Worm (Caenorhabditis elegans) whole organism, young adult: Measurements from ENCODE around the gene F14D2.19.

Experiments used
- B0019.2 ChIP-seq: fragments of 200-800 bp; sonication (Bioruptor generic); conservative IDR thresholded peaks from 2 replicates; pipeline ENCODE4 v1.3.6; 2022; ENCODE audit warnings: missing genetic modification reagents, missing genetic modification characterization, missing compliant biosample characterization
- B0261.1 ChIP-seq: sonication (generic microtip); optimal IDR thresholded peaks from 2 replicates; lab custom pipeline; 2016; ENCODE audit warnings: mild to moderate bottlenecking, missing genetic modification characterization, moderate library complexity, missing compliant biosample characterization
- C06A6.2 ChIP-seq: fragments of 200-800 bp; sonication (Bioruptor generic); conservative IDR thresholded peaks from 2 replicates; pipeline ENCODE4 v1.3.6; 2022; ENCODE audit warnings: missing genetic modification characterization, missing compliant biosample characterization
- F33H1.4 ChIP-seq: fragments of 200-800 bp; sonication (Bioruptor generic); IDR thresholded peaks from 2 replicates; pipeline ENCODE4 v1.3.6; 2022; ENCODE audit warnings: missing genetic modification reagents, missing genetic modification characterization, missing compliant biosample characterization
- F37B4.10 ChIP-seq: fragments of 200-800 bp; sonication (Bioruptor generic); IDR thresholded peaks from 2 replicates; pipeline ENCODE4 v1.3.6; 2022; ENCODE audit warnings: missing genetic modification characterization, missing compliant biosample characterization
- F39B2.1 ChIP-seq: fragments of 200-800 bp; sonication (Bioruptor generic); IDR thresholded peaks from 2 replicates; pipeline ENCODE4 v1.3.6; 2022; ENCODE audit warnings: missing genetic modification reagents, missing genetic modification characterization, missing compliant biosample characterization
- K11D2.4 ChIP-seq: fragments of 200-800 bp; sonication (Bioruptor generic); IDR thresholded peaks from 2 replicates; pipeline ENCODE4 v1.3.6; 2022; ENCODE audit warnings: missing genetic modification reagents, missing genetic modification characterization, missing compliant biosample characterization
- T07F8.4 ChIP-seq: sonication (generic microtip); optimal IDR thresholded peaks from 2 replicates; lab custom pipeline; 2016; ENCODE audit warnings: mild to moderate bottlenecking, missing genetic modification characterization, moderate library complexity, missing compliant biosample characterization
- Y53G8AR.9 ChIP-seq: fragments of 200-800 bp; sonication (Bioruptor generic); conservative IDR thresholded peaks from 2 replicates; pipeline ENCODE4 v1.3.6; 2022; ENCODE audit warnings: missing genetic modification reagents, missing genetic modification characterization, missing compliant biosample characterization
- Y95B8A.8 ChIP-seq: fragments of 200-800 bp; sonication (Bioruptor generic); IDR thresholded peaks from 2 replicates; pipeline ENCODE4 v1.3.6; 2022; ENCODE audit warnings: missing genetic modification reagents, missing genetic modification characterization, missing compliant biosample characterization
- aptf-2 ChIP-seq: fragments of 200-800 bp; sonication (Bioruptor generic); conservative IDR thresholded peaks from 2 replicates; pipeline ENCODE4 v1.3.6; 2022; ENCODE audit warnings: missing genetic modification reagents, missing genetic modification characterization, missing compliant biosample characterization
- atf-7 ChIP-seq: sonication (generic microtip); optimal IDR thresholded peaks from 2 replicates; lab custom pipeline; 2017; ENCODE audit warnings: mild to moderate bottlenecking, missing genetic modification characterization, missing compliant biosample characterization
- athp-1 ChIP-seq: sonication (generic microtip); optimal IDR thresholded peaks from 2 replicates; lab custom pipeline; 2017; ENCODE audit warnings: mild to moderate bottlenecking, missing genetic modification characterization, missing compliant biosample characterization
- attf-3 ChIP-seq: fragments of 200-800 bp; sonication (Bioruptor generic); conservative IDR thresholded peaks from 2 replicates; pipeline ENCODE4 v1.3.6; 2022; ENCODE audit warnings: missing genetic modification reagents, missing genetic modification characterization, missing compliant biosample characterization
- bed-1 ChIP-seq: fragments of 200-800 bp; sonication (Bioruptor generic); IDR thresholded peaks from 2 replicates; pipeline ENCODE4 v1.3.6; 2022; ENCODE audit warnings: missing genetic modification reagents, missing genetic modification characterization, missing compliant biosample characterization
- die-1 ChIP-seq: sonication (generic microtip); optimal IDR thresholded peaks from 2 replicates; lab custom pipeline; 2016; ENCODE audit warnings: missing genotype, mild to moderate bottlenecking, missing genetic modification characterization, missing compliant biosample characterization
- dox-1 ChIP-seq: fragments of 200-800 bp; sonication (Bioruptor generic); IDR thresholded peaks from 2 replicates; pipeline ENCODE4 v1.3.6; 2022; ENCODE audit warnings: missing genetic modification reagents, missing genetic modification characterization, missing compliant biosample characterization
- dpl-1 ChIP-seq: fragments of 150-350 bp; optimal IDR thresholded peaks from 2 replicates; lab custom pipeline; 2014; ENCODE audit warnings: missing biosample characterization, missing genetic modification reagents, missing genetic modification characterization
- efl-1 ChIP-seq: fragments of 150-350 bp; optimal IDR thresholded peaks from 2 replicates; lab custom pipeline; 2014; ENCODE audit warnings: missing biosample characterization, missing genetic modification reagents, missing genetic modification characterization
- egl-18 ChIP-seq: fragments of 200-800 bp; sonication (Bioruptor generic); IDR thresholded peaks from 2 replicates; pipeline ENCODE4 v1.3.6; 2022; ENCODE audit warnings: missing genetic modification reagents, missing genetic modification characterization, missing compliant biosample characterization
- ets-4 ChIP-seq: fragments of 200-800 bp; sonication (Bioruptor generic); optimal IDR thresholded peaks from 2 replicates; lab custom pipeline; 2018; ENCODE audit warnings: mild to moderate bottlenecking, missing genetic modification characterization, missing compliant biosample characterization
- fkh-3 ChIP-seq: sonication (generic microtip); optimal IDR thresholded peaks from 2 replicates; lab custom pipeline; 2016; ENCODE audit warnings: mild to moderate bottlenecking, missing genetic modification characterization, missing compliant biosample characterization
- him-1 ChIP-seq: sonication (generic microtip); optimal IDR thresholded peaks from 2 replicates; lab custom pipeline; 2016; ENCODE audit warnings: missing genotype, missing genetic modification reagents, missing genetic modification characterization, missing compliant biosample characterization
- lin-35 ChIP-seq, 3 experiments: fragments of 150-350 bp in 2 of 3; sonication (generic microtip) in 1 of 3; optimal IDR thresholded peaks; 2 replicates each; lab custom pipeline; 2014 to 2018; ENCODE audit warnings: missing biosample characterization in 3 of 3, missing genetic modification characterization in 3 of 3, missing genetic modification reagents in 3 of 3
- lin-54 ChIP-seq: fragments of 200-800 bp; sonication (Bioruptor generic); optimal IDR thresholded peaks from 2 replicates; lab custom pipeline; 2018; ENCODE audit warnings: mild to moderate bottlenecking, missing genetic modification characterization, missing compliant biosample characterization
- lir-1 ChIP-seq: fragments of 200-800 bp; sonication (Bioruptor generic); conservative IDR thresholded peaks from 2 replicates; pipeline ENCODE4 v1.3.6; 2022; ENCODE audit warnings: missing genetic modification reagents, missing genetic modification characterization, missing compliant biosample characterization
- lsy-27 ChIP-seq: sonication (generic microtip); optimal IDR thresholded peaks from 2 replicates; lab custom pipeline; 2017; ENCODE audit warnings: missing genetic modification characterization, mild to moderate bottlenecking, missing compliant biosample characterization, antibody characterized with exemption, missing genotype, borderline replicate concordance; ENCODE audit not compliant: insufficient read depth
- madf-6 ChIP-seq: fragments of 200-800 bp; sonication (Bioruptor generic); IDR thresholded peaks from 2 replicates; pipeline ENCODE4 v1.3.6; 2022; ENCODE audit warnings: missing genetic modification reagents, missing genetic modification characterization, missing compliant biosample characterization
- madf-8 ChIP-seq: fragments of 200-800 bp; sonication (Bioruptor generic); conservative IDR thresholded peaks from 2 replicates; pipeline ENCODE4 v1.3.6; 2022; ENCODE audit warnings: missing genetic modification reagents, missing genetic modification characterization, missing compliant biosample characterization
- mcd-1 ChIP-seq: fragments of 200-800 bp; sonication (Bioruptor generic); IDR thresholded peaks from 2 replicates; pipeline ENCODE4 v1.3.6; 2022; ENCODE audit warnings: missing genetic modification reagents, missing genetic modification characterization, missing compliant biosample characterization
- pha-4 ChIP-seq: fragments of 150-350 bp; sonication (generic microtip); optimal IDR thresholded peaks from 2 replicates; lab custom pipeline; 2014; ENCODE audit warnings: missing biosample characterization, missing genetic modification reagents, missing genetic modification characterization
- rcor-1 ChIP-seq: fragments of 200-800 bp; sonication (Bioruptor generic); IDR thresholded peaks from 2 replicates; pipeline ENCODE4 v1.3.6; 2022; ENCODE audit warnings: missing genetic modification reagents, missing genetic modification characterization, missing compliant biosample characterization
- rpc-1 ChIP-seq, 2 experiments: fragments of 150-350 bp in 1 of 2; sonication (generic microtip) in 1 of 2; optimal IDR thresholded peaks; 2 replicates each; lab custom pipeline; 2014 to 2018; ENCODE audit warnings: missing biosample characterization in 1 of 2, missing genetic modification characterization in 1 of 2, missing genetic modification reagents in 1 of 2, missing genotype in 1 of 2
- snpc-1.1 ChIP-seq: sonication (generic microtip); optimal IDR thresholded peaks from 2 replicates; lab custom pipeline; 2017; ENCODE audit warnings: missing genetic modification characterization, mild to moderate bottlenecking, missing compliant biosample characterization, antibody characterized with exemption, moderate library complexity, missing genotype, missing genetic modification reagents; ENCODE audit not compliant: insufficient read depth
- snpc-1.3 ChIP-seq: sonication (generic microtip); optimal IDR thresholded peaks from 2 replicates; lab custom pipeline; 2017; ENCODE audit warnings: missing genetic modification characterization, mild to moderate bottlenecking, missing compliant biosample characterization, antibody characterized with exemption, moderate library complexity, missing genotype, missing genetic modification reagents; ENCODE audit not compliant: insufficient read depth
- snpc-3.4 ChIP-seq: sonication (generic microtip); optimal IDR thresholded peaks from 2 replicates; lab custom pipeline; 2017; ENCODE audit warnings: missing genetic modification characterization, mild to moderate bottlenecking, missing compliant biosample characterization, antibody characterized with exemption, moderate library complexity, missing genotype, missing genetic modification reagents
- sptf-2 ChIP-seq: fragments of 200-800 bp; sonication (Bioruptor generic); optimal IDR thresholded peaks from 2 replicates; lab custom pipeline; 2018; ENCODE audit warnings: mild to moderate bottlenecking, missing genetic modification characterization, missing compliant biosample characterization
- tbp1 ChIP-seq: fragments of 200-800 bp; sonication (Bioruptor generic); optimal IDR thresholded peaks from 2 replicates; lab custom pipeline; 2018; ENCODE audit warnings: mild to moderate bottlenecking, missing genetic modification characterization, missing compliant biosample characterization
- zfh-2 ChIP-seq: fragments of 200-800 bp; sonication (Bioruptor generic); conservative IDR thresholded peaks from 2 replicates; pipeline ENCODE4 v1.3.6; 2022; ENCODE audit warnings: missing genetic modification reagents, missing genetic modification characterization, missing compliant biosample characterization
- ztf-25 ChIP-seq: fragments of 200-800 bp; sonication (Bioruptor generic); IDR thresholded peaks from 2 replicates; pipeline ENCODE4 v1.3.6; 2022; ENCODE audit warnings: missing genetic modification reagents, missing genetic modification characterization, missing compliant biosample characterization
- ztf-28 ChIP-seq: fragments of 200-800 bp; sonication (Bioruptor generic); IDR thresholded peaks from 2 replicates; pipeline ENCODE4 v1.3.6; 2022; ENCODE audit warnings: missing genetic modification reagents, missing genetic modification characterization, missing compliant biosample characterization
- ztf-3 ChIP-seq: fragments of 200-800 bp; sonication (Bioruptor generic); optimal IDR thresholded peaks from 2 replicates; lab custom pipeline; 2018; ENCODE audit warnings: mild to moderate bottlenecking, missing genetic modification characterization, missing compliant biosample characterization

The F14D2.19 gene

ce11 chrII:3381510-3381909 is 44.6 kb upstream of the F14D2.19 start, which contains the start of gene T06D4.1:
Gene T06D4.1, plus strand, starts transcription at chrII:3381830.
- TF ChIP-seq sptf-2 (GFP tag; lab: Kevin White, UChicago) = no peak
- TF ChIP-seq aptf-2 = 0 out of 2 replicates have a peak, but pooled peaks have one; percentile 5
- no peak for TF ChIP-seq snpc-3.4 (tag; lab: Kevin White, UChicago)
- TF ChIP-seq Y95B8A.8 (GFP tag; lab: Robert Waterston, UW) = no peak
- peak; percentile 76 for TF ChIP-seq madf-8 (GFP tag; lab: Robert Waterston, UW)
- TF ChIP-seq T07F8.4 = no peak
- no peak for TF ChIP-seq die-1 (tag; lab: Kevin White, UChicago)
- TF ChIP-seq efl-1 (GFP tag; lab: Kevin White, UChicago) = peak; percentile 80
- TF ChIP-seq dpl-1 (GFP tag; lab: Kevin White, UChicago) = peak; percentile 1
- TF ChIP-seq snpc-1.3 (tag; lab: Kevin White, UChicago) = no peak
- TF ChIP-seq Y53G8AR.9 (GFP tag; lab: Robert Waterston, UW) = no peak
- TF ChIP-seq C06A6.2 (GFP tag; lab: Robert Waterston, UW) = no peak
- TF ChIP-seq ztf-3 (GFP tag; lab: Kevin White, UChicago) = no peak
- TF ChIP-seq lsy-27 = no peak
- TF ChIP-seq K11D2.4 (GFP tag; lab: Robert Waterston, UW) = no peak
- TF ChIP-seq B0261.1 (tag; lab: Kevin White, UChicago) = no peak
- TF ChIP-seq atf-7 (tag; lab: Kevin White, UChicago) = no peak
- no peak for TF ChIP-seq ets-4 (GFP tag; lab: Kevin White, UChicago)
- TF ChIP-seq madf-6 (GFP tag; lab: Robert Waterston, UW) = peak; percentile 69
- TF ChIP-seq lir-1 = no peak
- no peak for TF ChIP-seq ztf-28 (GFP tag; lab: Robert Waterston, UW)
- peak; percentile 12 for TF ChIP-seq snpc-1.1
- no peak for TF ChIP-seq dox-1 (GFP tag; lab: Robert Waterston, UW)
- no peak for TF ChIP-seq pha-4
- no peak for TF ChIP-seq him-1
- no peak for TF ChIP-seq rcor-1 (GFP tag; lab: Robert Waterston, UW)
- no peak for TF ChIP-seq ztf-25 (GFP tag; lab: Robert Waterston, UW)
- TF ChIP-seq lin-35 (GFP tag; optimal IDR thresholded peaks at IDR 0.05; lab: Kevin White, UChicago) = no peak
- TF ChIP-seq athp-1 = no peak

DNA sequence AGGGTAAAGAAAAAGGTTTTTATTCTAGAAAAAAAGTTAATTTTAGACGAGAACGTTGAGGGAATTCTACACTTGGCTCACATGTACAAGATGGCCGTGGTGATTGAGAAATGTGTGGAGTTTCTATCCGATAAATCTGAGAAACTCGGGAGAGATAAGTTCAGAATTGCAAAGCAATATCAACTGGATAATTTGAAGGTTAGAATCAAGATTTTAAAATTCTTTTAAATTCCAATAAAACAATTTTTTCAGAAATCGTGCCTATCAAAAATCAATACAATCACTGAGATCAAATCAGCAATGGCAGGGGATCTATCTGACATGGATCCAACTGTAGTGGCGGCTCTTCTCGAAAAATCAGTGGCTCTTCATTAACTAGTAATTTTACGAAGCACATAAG is 41.3 kb upstream of the F14D2.19 start, which contains the start of gene Y49F6C.2:
Y49F6C.2 (plus strand) TSS at position 301 of the 400 bp plus-strand sequence.
- TF ChIP-seq rpc-1 (optimal IDR thresholded peaks at IDR 0.05; lab: Kevin White, UChicago) = no peak
- no peak for TF ChIP-seq rpc-1 (tag; optimal IDR thresholded peaks at IDR 0.05; lab: Kevin White, UChicago)
- TF ChIP-seq B0019.2 (GFP tag; lab: Robert Waterston, UW) = no peak
- no peak for TF ChIP-seq tbp1 (GFP tag; lab: Kevin White, UChicago)
- no peak for TF ChIP-seq athp-1
- no peak for TF ChIP-seq mcd-1 (GFP tag; lab: Robert Waterston, UW)
- no peak for TF ChIP-seq egl-18
- TF ChIP-seq F33H1.4 (GFP tag; lab: Robert Waterston, UW) = no peak
- no peak for TF ChIP-seq lin-54 (GFP tag; lab: Kevin White, UChicago)
- TF ChIP-seq snpc-1.1 = no peak
- no peak for TF ChIP-seq attf-3
- TF ChIP-seq F37B4.10 (GFP tag; lab: Robert Waterston, UW) = no peak
- no peak for TF ChIP-seq atf-7 (tag; lab: Kevin White, UChicago)
- TF ChIP-seq bed-1 (GFP tag; lab: Robert Waterston, UW) = no peak
- TF ChIP-seq Y53G8AR.9 (GFP tag; lab: Robert Waterston, UW) = no peak
- no peak for TF ChIP-seq dpl-1 (GFP tag; lab: Kevin White, UChicago)
- TF ChIP-seq fkh-3 = no peak
- no peak for TF ChIP-seq dox-1 (GFP tag; lab: Robert Waterston, UW)
- TF ChIP-seq zfh-2 (GFP tag; lab: Robert Waterston, UW) = no peak
- no peak for TF ChIP-seq F39B2.1 (GFP tag; lab: Robert Waterston, UW)
- TF ChIP-seq snpc-1.3 (tag; lab: Kevin White, UChicago) = no peak
